Fruit fly (Drosophila melanogaster): ENCODE data around the gene mei-41.
A peak's percentile ranks its signal among the peaks of the same experiment; 100 is the strongest.

Gene mei-41

DNA sequence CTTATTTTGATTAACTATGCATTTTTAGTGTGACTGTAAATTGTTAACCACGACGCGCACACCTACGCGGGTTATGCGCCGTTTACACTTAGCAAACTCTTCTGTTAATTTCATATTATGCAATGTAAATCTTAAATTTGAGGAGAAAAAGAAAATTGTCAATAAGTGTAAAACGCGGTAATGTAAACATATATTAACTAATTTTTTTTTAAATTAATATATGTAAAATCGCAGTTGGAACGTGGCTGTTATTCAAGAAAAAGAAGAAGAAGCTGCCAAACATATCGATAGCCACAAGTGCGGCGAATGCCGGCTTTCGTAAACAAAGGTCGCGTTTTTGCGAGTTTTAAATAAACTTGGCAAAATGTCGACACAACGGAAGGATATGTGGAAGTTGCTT lies at the start of gene mei-41, which contains the start of gene TH1 (continued):
- TF ChIP-seq chinmo (GFP tag; IDR thresholded peaks at IDR 0.05; ENCODE audit: partially characterized antibody) (0 out of 4 replicates have a peak, but pooled peaks have one; percentile 13), CG1529 (GFP tag; optimal IDR thresholded peaks at IDR 0.05) (no peak), TFAM (GFP tag; optimal IDR thresholded peaks at IDR 0.05) (no peak), Adf1 (GFP tag; IDR thresholded peaks at IDR 0.05) (peak; percentile 70), Ssrp (tag; optimal IDR thresholded peaks at IDR 0.05) (peak; percentile 93), so (GFP tag; IDR thresholded peaks at IDR 0.05) (peak; percentile 82), CG7357 (GFP tag; IDR thresholded peaks at IDR 0.05) (peak; percentile 100), CG2129 (GFP tag; IDR thresholded peaks at IDR 0.05; ENCODE audit: partially characterized antibody) (no peak), CG4424 (GFP tag; optimal IDR thresholded peaks at IDR 0.05) (peak; percentile 76), hb (GFP tag; IDR thresholded peaks at IDR 0.05; ENCODE audit: partially characterized antibody) (no peak), CG13624 (GFP tag; optimal IDR thresholded peaks at IDR 0.05) (no peak), crc (GFP tag; optimal IDR thresholded peaks at IDR 0.05) (no peak), Oaz (GFP tag; IDR thresholded peaks at IDR 0.05) (peak; percentile 81), CG12219 (GFP tag; optimal IDR thresholded peaks at IDR 0.05) (no peak), exex (tag; optimal IDR thresholded peaks at IDR 0.05) (no peak), insv (GFP tag; optimal IDR thresholded peaks at IDR 0.05) (peak in 1 of 2 experiments; percentile 48), grn (GFP tag; optimal IDR thresholded peaks at IDR 0.05) (no peak), az2 (GFP tag; optimal IDR thresholded peaks at IDR 0.05) (peak; percentile 84), sqz (GFP tag; optimal IDR thresholded peaks at IDR 0.05) (no peak), CG3065 (GFP tag; optimal IDR thresholded peaks at IDR 0.05) (peak; percentile 74), ab (GFP tag; optimal IDR thresholded peaks at IDR 0.05) (no peak), CG17912 (GFP tag; optimal IDR thresholded peaks at IDR 0.05) (peak; percentile 38), Hr3 (GFP tag; optimal IDR thresholded peaks at IDR 0.05) (peak; percentile 88), E2f2 (GFP tag; IDR thresholded peaks at IDR 0.05) (peak; percentile 76), CG4282 (GFP tag; optimal IDR thresholded peaks at IDR 0.05) (no peak), ham (GFP tag; IDR thresholded peaks at IDR 0.05) (peak; percentile 47; the same call in 1 of the 2 replicates), CG16813 (GFP tag; IDR thresholded peaks at IDR 0.05; ENCODE audit: partially characterized antibody) (peak; percentile 37; the same call in 2 of the 3 replicates), CG12744 (GFP tag; optimal IDR thresholded peaks at IDR 0.05) (no peak), abd-A (tag; optimal IDR thresholded peaks at IDR 0.05) (no peak), CG18011 (GFP tag; optimal IDR thresholded peaks at IDR 0.05) (peak; percentile 46), B-H1 (GFP tag; IDR thresholded peaks at IDR 0.05) (peak; percentile 93), CG6683 (GFP tag; optimal IDR thresholded peaks at IDR 0.05) (peak; percentile 54), her (GFP tag; optimal IDR thresholded peaks at IDR 0.05) (peak; percentile 7), CHES-1-like (GFP tag; optimal IDR thresholded peaks at IDR 0.05) (peak; percentile 31), B-H2 (GFP tag; optimal IDR thresholded peaks at IDR 0.05) (no peak), Nf-YB (GFP tag; optimal IDR thresholded peaks at IDR 0.05) (peak; percentile 64), CG11093 (GFP tag; IDR thresholded peaks at IDR 0.05) (peak; percentile 94), CG11560 (tag; IDR thresholded peaks at IDR 0.05) (peak; percentile 89), gsb-n (tag; optimal IDR thresholded peaks at IDR 0.05) (peak; percentile 90), CG11456 (GFP tag; IDR thresholded peaks at IDR 0.05) (peak; percentile 95), dysf (GFP tag; IDR thresholded peaks at IDR 0.05) (peak; percentile 96), Fer3 (tag; optimal IDR thresholded peaks at IDR 0.05) (peak; percentile 88), CG32532 (GFP tag; IDR thresholded peaks at IDR 0.05) (peak; percentile 96), MBD-R2 (GFP tag; IDR thresholded peaks at IDR 0.05) (peak; percentile 95), ato (GFP tag; IDR thresholded peaks at IDR 0.05; ENCODE audit: partially characterized antibody) (no peak), tup (GFP tag; optimal IDR thresholded peaks at IDR 0.05) (peak; percentile 81), CG8924 (tag; optimal IDR thresholded peaks at IDR 0.05) (peak; percentile 92), CG11085 (GFP tag; IDR thresholded peaks at IDR 0.05) (peak; percentile 95), slbo (GFP tag; IDR thresholded peaks at IDR 0.05) (peak; percentile 97), gcm (GFP tag; optimal IDR thresholded peaks at IDR 0.05) (no peak), wdn (GFP tag; IDR thresholded peaks at IDR 0.05) (peak; percentile 89)

Measured in whole organism, embryonic.